Worm (Caenorhabditis elegans): ENCODE measurements around the gene dph-3.

ce11 chrIV:9699062-9699461 lies 7.9 kb upstream of the dph-3 start:
- TF ChIP-seq sea-1 (GFP tag; conservative IDR thresholded peaks at IDR 0.05) (no peak), flt-1 (GFP tag; IDR thresholded peaks at IDR 0.05) (no peak), pes-1 (GFP tag; IDR thresholded peaks at IDR 0.05) (no peak), ama-1 (optimal IDR thresholded peaks at IDR 0.05) (no peak), scrt-1 (GFP tag; IDR thresholded peaks at IDR 0.05) (no peak), ceh-36 (tag; optimal IDR thresholded peaks at IDR 0.05) (no peak), ceh-13 (GFP tag; optimal IDR thresholded peaks at IDR 0.05) (no peak), tra-4 (tag; optimal IDR thresholded peaks at IDR 0.05) (no peak), tbx-37 (GFP tag; conservative IDR thresholded peaks at IDR 0.05) (no peak), ets-7 (tag; optimal IDR thresholded peaks at IDR 0.05) (no peak), hmg-4 (GFP tag; optimal IDR thresholded peaks at IDR 0.05) (no peak), aly-1 (tag; optimal IDR thresholded peaks at IDR 0.05) (no peak)
